Worm (Caenorhabditis elegans) whole organism, early embryonic: ENCODE results near the gene eps-8.

Experiments used
- aly-1 ChIP-seq: sonication (generic microtip); optimal IDR thresholded peaks from 2 replicates; lab custom pipeline; 2016; ENCODE audit warnings: missing genetic modification characterization, missing compliant biosample characterization
- ama-1 ChIP-seq: fragments of 150-350 bp; optimal IDR thresholded peaks from 2 replicates; lab custom pipeline; 2014
- ceh-13 ChIP-seq: fragments of 200-800 bp; sonication (Bioruptor generic); optimal IDR thresholded peaks from 2 replicates; lab custom pipeline; 2018; ENCODE audit warnings: mild to moderate bottlenecking, missing genetic modification characterization, missing compliant biosample characterization
- hmbx-1 ChIP-seq: sonication (generic microtip); optimal IDR thresholded peaks from 2 replicates; lab custom pipeline; 2016; ENCODE audit warnings: mild to moderate bottlenecking, missing genetic modification characterization, missing compliant biosample characterization
- hmg-4 ChIP-seq: fragments of 200-800 bp; sonication (Bioruptor generic); optimal IDR thresholded peaks from 2 replicates; lab custom pipeline; 2018; ENCODE audit warnings: mild to moderate bottlenecking, missing genetic modification characterization, missing compliant biosample characterization
- pes-1 ChIP-seq: fragments of 200-800 bp; sonication (Bioruptor generic); IDR thresholded peaks from 2 replicates; pipeline ENCODE4 v1.3.6; 2022; ENCODE audit warnings: missing genetic modification reagents, missing genetic modification characterization, missing compliant biosample characterization
- scrt-1 ChIP-seq: fragments of 200-800 bp; sonication (Bioruptor generic); IDR thresholded peaks from 2 replicates; pipeline ENCODE4 v1.3.6; 2022; ENCODE audit warnings: missing genetic modification characterization, missing compliant biosample characterization
- tra-4 ChIP-seq: sonication (generic microtip); optimal IDR thresholded peaks from 2 replicates; lab custom pipeline; 2017; ENCODE audit warnings: missing genetic modification characterization, missing compliant biosample characterization

- no peak for TF ChIP-seq ceh-13 (GFP tag; lab: Kevin White, UChicago)
- no peak for TF ChIP-seq aly-1 (tag; lab: Kevin White, UChicago)
- TF ChIP-seq hmbx-1 (tag; lab: Kevin White, UChicago), result no peak
- TF ChIP-seq tra-4, result no peak
- TF ChIP-seq hmg-4 (GFP tag; lab: Kevin White, UChicago), result no peak
- TF ChIP-seq scrt-1 (GFP tag; lab: Robert Waterston, UW), result no peak
- no peak for TF ChIP-seq pes-1 (GFP tag; lab: Robert Waterston, UW)
- no peak for TF ChIP-seq ama-1 (lab: Kevin White, UChicago)
Measured at ce11 chrIV:14879184-14879583, at the start of gene eps-8.
